Worm (Caenorhabditis elegans): ENCODE results near the gene nhr-101.
A peak's percentile ranks its signal among the peaks of the same experiment; 100 is the strongest.

DNA sequence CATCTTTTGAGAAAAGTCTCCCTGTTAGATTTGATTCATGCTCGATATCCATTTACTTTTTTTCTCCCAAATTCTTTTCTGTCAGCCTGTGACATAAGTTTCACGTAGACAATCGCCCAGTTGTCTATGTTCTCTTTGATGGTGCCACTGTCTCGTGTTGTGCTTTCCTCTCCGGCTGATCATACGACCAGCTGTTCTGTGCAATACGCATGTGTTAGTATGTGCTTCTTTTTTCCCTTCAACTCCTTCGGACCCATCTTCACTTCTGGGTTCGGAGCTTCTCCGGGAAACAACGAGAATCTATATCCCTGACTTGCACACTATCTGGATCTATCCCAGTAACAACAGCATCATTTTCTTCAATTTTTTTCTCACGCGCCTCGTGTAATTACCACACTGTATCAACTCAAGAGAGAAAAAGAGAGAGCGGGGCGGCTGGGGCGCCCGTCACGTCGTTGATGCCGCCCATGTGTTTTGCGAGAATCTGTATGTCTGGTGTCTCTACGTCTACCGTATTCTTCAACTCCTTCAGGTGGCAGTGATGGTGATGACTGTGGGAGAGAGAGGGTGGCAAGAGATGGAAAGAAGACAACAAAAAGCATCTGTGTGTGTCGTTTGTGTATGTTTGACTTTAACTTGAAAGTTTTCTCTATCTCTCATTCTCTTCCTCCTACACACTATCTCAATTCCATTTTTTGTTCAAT is 38.3 kb upstream of the nhr-101 start:
- peak; percentile 64; the same call in 1 of the 2 replicates for TF ChIP-seq ztf-6 (GFP tag; IDR thresholded peaks at IDR 0.05)
- TF ChIP-seq attf-5 (GFP tag; optimal IDR thresholded peaks at IDR 0.05), result peak; percentile 79
- TF ChIP-seq ets-4 (GFP tag; optimal IDR thresholded peaks at IDR 0.05), result peak; percentile 28
- TF ChIP-seq F57C9.4 (tag; optimal IDR thresholded peaks at IDR 0.05), result no peak
- TF ChIP-seq let-607 (tag; optimal IDR thresholded peaks at IDR 0.05), result peak in 1 of 2 experiments; percentile 64
- TF ChIP-seq D2030.7 (GFP tag; IDR thresholded peaks at IDR 0.05), result no peak
- no peak for TF ChIP-seq athp-1 (tag; optimal IDR thresholded peaks at IDR 0.05)
- no peak for TF ChIP-seq Y53F4B.3 (GFP tag; IDR thresholded peaks at IDR 0.05)
- TF ChIP-seq akir-1 (GFP tag; optimal IDR thresholded peaks at IDR 0.05), result no peak
- TF ChIP-seq lin-54 (GFP tag; optimal IDR thresholded peaks at IDR 0.05), result peak; percentile 8
- TF ChIP-seq zim-3 (tag; optimal IDR thresholded peaks at IDR 0.05), result peak; percentile 16
- TF ChIP-seq Y53G8AR.9 (GFP tag; conservative IDR thresholded peaks at IDR 0.05), result 0 out of 2 replicates have a peak, but pooled peaks have one; percentile 10
- TF ChIP-seq ceh-58 (GFP tag; IDR thresholded peaks at IDR 0.05), result no peak

Measured in whole organism, young adult.